Worm (Caenorhabditis elegans): ENCODE results near the gene ceh-74.

- TF ChIP-seq unc-86 (tag; optimal IDR thresholded peaks at IDR 0.05) = no peak
- no peak for TF ChIP-seq pqm-1 (tag; optimal IDR thresholded peaks at IDR 0.05)
- no peak for TF ChIP-seq fkh-10 (GFP tag; optimal IDR thresholded peaks at IDR 0.05)
- TF ChIP-seq sox-2 (GFP tag; IDR thresholded peaks at IDR 0.05) = no peak
- no peak for TF ChIP-seq eyg-1 (tag; optimal IDR thresholded peaks at IDR 0.05)
- no peak for TF ChIP-seq nfya-1 (tag; optimal IDR thresholded peaks at IDR 0.05)
Measured at ce11 chrV:14223141-14223540, 45.3 kb downstream of the ceh-74 start.
